Fruit fly (Drosophila melanogaster): ENCODE data around the gene CG31827.

- TF ChIP-seq CG8478 (optimal IDR thresholded peaks at IDR 0.05) = no peak
- no peak for TF ChIP-seq CTCF (optimal IDR thresholded peaks at IDR 0.05)
Observed at dm6 chr2L:15752096-15752495, 47.1 kb downstream of the CG31827 start, which contains the start of gene Mtr4.

Data from S2 (cell line).